Fruit fly (Drosophila melanogaster): ENCODE results near the gene acs.

The acs gene

DNA sequence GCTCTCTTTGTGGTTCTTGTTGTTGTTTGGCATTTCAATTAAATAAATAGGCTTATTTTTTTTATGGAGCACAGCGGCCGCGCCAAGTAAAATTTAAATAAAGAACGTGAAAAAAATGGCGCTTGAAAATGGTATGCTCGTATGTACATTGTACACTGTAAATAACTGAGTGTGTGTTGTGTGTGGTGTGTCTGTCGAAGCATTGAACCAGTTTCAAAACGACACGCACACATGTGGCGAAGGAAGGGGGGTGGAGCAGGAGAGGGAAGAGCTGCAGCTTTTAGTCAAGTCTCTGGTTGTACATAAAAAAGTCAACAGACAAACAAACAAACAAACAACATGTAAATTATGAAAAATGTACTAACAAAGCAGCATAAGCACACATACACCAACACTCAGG lies 33.3 kb downstream of the acs start (continued):
- TF ChIP-seq CG12942 (GFP tag; optimal IDR thresholded peaks at IDR 0.05) = no peak
- no peak for TF ChIP-seq CG10654 (GFP tag; optimal IDR thresholded peaks at IDR 0.05)
- TF ChIP-seq CG4820 (GFP tag; optimal IDR thresholded peaks at IDR 0.05) = no peak
- TF ChIP-seq D (optimal IDR thresholded peaks at IDR 0.05) = no peak
- no peak for TF ChIP-seq D (GFP tag; optimal IDR thresholded peaks at IDR 0.05)
- TF ChIP-seq hb (GFP tag; IDR thresholded peaks at IDR 0.05; ENCODE audit: partially characterized antibody) = no peak
- TF ChIP-seq NK7.1 (GFP tag; optimal IDR thresholded peaks at IDR 0.05) = no peak
- TF ChIP-seq CG14710 (tag; optimal IDR thresholded peaks at IDR 0.05) = no peak
- peak; percentile 32 for TF ChIP-seq gem (tag; optimal IDR thresholded peaks at IDR 0.05)
- TF ChIP-seq C15 (GFP tag; IDR thresholded peaks at IDR 0.05) = no peak
- TF ChIP-seq CG15073 (GFP tag; optimal IDR thresholded peaks at IDR 0.05) = no peak
- TF ChIP-seq CG15269 (tag; optimal IDR thresholded peaks at IDR 0.05) = no peak
- no peak for TF ChIP-seq ac (GFP tag; optimal IDR thresholded peaks at IDR 0.05)
- TF ChIP-seq CG4854 (GFP tag; optimal IDR thresholded peaks at IDR 0.05) = no peak
- TF ChIP-seq nom (GFP tag; optimal IDR thresholded peaks at IDR 0.05) = no peak
- TF ChIP-seq pnt (GFP tag; optimal IDR thresholded peaks at IDR 0.05) = no peak
- peak; percentile 28 for TF ChIP-seq CG11504 (tag; optimal IDR thresholded peaks at IDR 0.05)
- TF ChIP-seq Antp (GFP tag; optimal IDR thresholded peaks at IDR 0.05) = no peak
- TF ChIP-seq Chrac-16 (GFP tag; optimal IDR thresholded peaks at IDR 0.05) = no peak
- TF ChIP-seq CG4617 (GFP tag; optimal IDR thresholded peaks at IDR 0.05; ENCODE audit: borderline replicate concordance) = no peak
- TF ChIP-seq CG16779 (GFP tag; IDR thresholded peaks at IDR 0.05) = no peak
- TF ChIP-seq sqz (GFP tag; optimal IDR thresholded peaks at IDR 0.05) = no peak
- TF ChIP-seq ranshi (GFP tag; IDR thresholded peaks at IDR 0.05) = no peak
- TF ChIP-seq crol (GFP tag; IDR thresholded peaks at IDR 0.05) = no peak
- no peak for TF ChIP-seq zen2 (GFP tag; IDR thresholded peaks at IDR 0.05; ENCODE audit: partially characterized antibody)
- peak; percentile 27 for TF ChIP-seq lab (GFP tag; optimal IDR thresholded peaks at IDR 0.05)
- no peak for TF ChIP-seq BtbVII (GFP tag; optimal IDR thresholded peaks at IDR 0.05)
- no peak for TF ChIP-seq da (GFP tag; optimal IDR thresholded peaks at IDR 0.05)
- no peak for TF ChIP-seq lmd (GFP tag; IDR thresholded peaks at IDR 0.05)
- peak; percentile 83 for TF ChIP-seq Med (GFP tag)
- TF ChIP-seq salm (tag; optimal IDR thresholded peaks at IDR 0.05) = no peak
- no peak for TF ChIP-seq CG17912 (GFP tag; optimal IDR thresholded peaks at IDR 0.05)
- TF ChIP-seq Adf1 (GFP tag; IDR thresholded peaks at IDR 0.05) = no peak
- TF ChIP-seq Hr51 (GFP tag; optimal IDR thresholded peaks at IDR 0.05) = no peak
- TF ChIP-seq Stat92E (GFP tag; optimal IDR thresholded peaks at IDR 0.05) = no peak
- no peak for TF ChIP-seq Lim3 (GFP tag; IDR thresholded peaks at IDR 0.05)
- no peak for TF ChIP-seq Drgx (GFP tag; IDR thresholded peaks at IDR 0.05)
- TF ChIP-seq nmo (GFP tag; optimal IDR thresholded peaks at IDR 0.05) = no peak
- no peak for TF ChIP-seq CG12236 (GFP tag; optimal IDR thresholded peaks at IDR 0.05)
- no peak for TF ChIP-seq shn (GFP tag; optimal IDR thresholded peaks at IDR 0.05)
- no peak for TF ChIP-seq CG9609 (GFP tag; optimal IDR thresholded peaks at IDR 0.05)
- TF ChIP-seq zf30C (GFP tag; optimal IDR thresholded peaks at IDR 0.05) = no peak
- no peak for TF ChIP-seq ap (GFP tag; IDR thresholded peaks at IDR 0.05)
- no peak for TF ChIP-seq slbo (GFP tag; IDR thresholded peaks at IDR 0.05)
- no peak for TF ChIP-seq jumu (GFP tag; optimal IDR thresholded peaks at IDR 0.05)
- TF ChIP-seq Scr (GFP tag; IDR thresholded peaks at IDR 0.05; ENCODE audit: partially characterized antibody) = no peak
- no peak for TF ChIP-seq cad (GFP tag; optimal IDR thresholded peaks at IDR 0.05)
- TF ChIP-seq inv (GFP tag; IDR thresholded peaks at IDR 0.05; ENCODE audit: partially characterized antibody) = no peak
- TF ChIP-seq CG10979 (tag; optimal IDR thresholded peaks at IDR 0.05) = no peak
- no peak for TF ChIP-seq CG7928 (GFP tag; optimal IDR thresholded peaks at IDR 0.05)
- no peak for TF ChIP-seq crp (GFP tag; optimal IDR thresholded peaks at IDR 0.05)
- TF ChIP-seq H2.0 (GFP tag; IDR thresholded peaks at IDR 0.05) = no peak

Measured in whole organism, embryonic.